Worm (Caenorhabditis elegans) whole organism, L3 larva: Measurements from ENCODE around the gene npr-29.

Source experiments
- ama-1 ChIP-seq: fragments of 150-350 bp; optimal IDR thresholded peaks from 2 replicates; lab custom pipeline; 2018
- ceh-82 ChIP-seq: fragments of 150-350 bp; optimal IDR thresholded peaks from 2 replicates; lab custom pipeline; 2014; ENCODE audit warnings: missing biosample characterization, missing genetic modification characterization
- skn-1 ChIP-seq: fragments of 150-350 bp; optimal IDR thresholded peaks from 2 replicates; lab custom pipeline; 2014; ENCODE audit warnings: missing biosample characterization, missing genetic modification characterization
- tbx-2 ChIP-seq: sonication (generic microtip); optimal IDR thresholded peaks from 2 replicates; lab custom pipeline; 2016; ENCODE audit warnings: mild to moderate bottlenecking, missing genetic modification characterization, missing compliant biosample characterization
- unc-39 ChIP-seq: sonication (generic microtip); optimal IDR thresholded peaks from 4 replicates; lab custom pipeline; 2017; ENCODE audit warnings: missing biosample characterization, missing genetic modification characterization
- ztf-4 ChIP-seq: fragments of 150-350 bp; optimal IDR thresholded peaks from 2 replicates; lab custom pipeline; 2014; ENCODE audit warnings: missing biosample characterization, missing genetic modification characterization

DNA sequence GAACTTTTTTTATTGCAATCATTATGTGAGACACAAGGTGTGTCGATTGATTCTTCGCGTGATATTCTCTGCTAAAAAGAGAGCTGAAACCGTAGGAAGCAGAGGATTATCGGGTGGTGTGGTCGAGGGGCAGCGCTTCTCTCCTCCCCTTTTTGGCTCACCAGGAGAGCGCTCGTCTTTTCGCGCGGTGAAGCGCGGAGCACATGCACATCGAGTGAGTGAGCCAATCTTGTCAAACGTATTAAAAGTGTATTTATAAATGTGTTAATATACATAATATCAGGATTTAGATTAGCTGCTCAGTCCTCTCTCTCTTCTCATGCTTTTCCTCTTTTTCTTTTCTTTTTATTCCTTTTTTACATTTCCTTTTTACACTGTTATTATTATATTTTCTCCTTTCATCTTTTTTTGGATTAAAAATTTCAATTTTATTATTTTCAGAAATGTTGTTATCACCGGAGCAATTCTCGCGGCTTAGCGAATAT, 52.6 kb downstream of the npr-29 start, which contains the start of gene dgk-3:
- TF ChIP-seq ama-1 (lab: Kevin White, UChicago) (no peak), ceh-82 (tag; lab: Kevin White, UChicago) (no peak), ztf-4 (no peak), skn-1 (tag; lab: Kevin White, UChicago) (no peak), tbx-2 (tag; lab: Kevin White, UChicago) (no peak), unc-39 (tag; lab: Kevin White, UChicago) (no peak)
